Fruit fly (Drosophila melanogaster) whole organism: ENCODE data around the gene Prx1.

Source experiments
- CG8478 ChIP-seq: fragments of >200 bp; optimal IDR thresholded peaks from 2 replicates; lab custom pipeline; 2018; ENCODE audit warnings: inconsistent platforms
- Dll ChIP-seq: fragments of >200 bp; optimal IDR thresholded peaks from 2 replicates; lab custom pipeline; 2017
- EcR ChIP-seq, 2 experiments: fragments of >200 bp; optimal IDR thresholded peaks; 2 replicates each; lab custom pipeline; 2017; ENCODE audit warnings: missing biosample characterization in 2 of 2, missing genetic modification characterization in 2 of 2, missing genetic modification reagents in 2 of 2
- pan ChIP-seq: fragments of >200 bp; optimal IDR thresholded peaks from 2 replicates; lab custom pipeline; 2017
- psq ChIP-seq: fragments of >200 bp; optimal IDR thresholded peaks from 2 replicates; lab custom pipeline; 2017
- usp ChIP-seq: fragments of >200 bp; optimal IDR thresholded peaks from 2 replicates; lab custom pipeline; 2017; ENCODE audit warnings: missing biosample characterization, missing genetic modification characterization, mixed read lengths

Gene Prx1

dm6 chr3L:15174823-15175222 lies 32.8 kb upstream of the Prx1 start:
- TF ChIP-seq Dll (lab: Kevin White, UChicago) (no peak), CG8478 (lab: Kevin White, UChicago) (no peak), psq (lab: Kevin White, UChicago) (no peak), usp (GFP tag; lab: Kevin White, UChicago) (no peak), EcR (GFP tag; optimal IDR thresholded peaks at IDR 0.05; lab: Kevin White, UChicago) (no peak), pan (lab: Kevin White, UChicago) (no peak)

- TF ChIP-seq Dll (lab: Kevin White, UChicago), result no peak
- no peak for TF ChIP-seq usp (GFP tag; lab: Kevin White, UChicago)
- no peak for TF ChIP-seq pan (lab: Kevin White, UChicago)
- no peak for TF ChIP-seq EcR (GFP tag; optimal IDR thresholded peaks at IDR 0.05; lab: Kevin White, UChicago)
- no peak for TF ChIP-seq psq (lab: Kevin White, UChicago)
- no peak for TF ChIP-seq CG8478 (lab: Kevin White, UChicago)
These were observed 30.9 kb upstream of the Prx1 start for dm6 chr3L:15176641-15177215.

dm6 chr3L:15178618-15179017 lies 29.0 kb upstream of the Prx1 start:
- no peak for TF ChIP-seq usp (GFP tag; lab: Kevin White, UChicago)
- TF ChIP-seq psq (lab: Kevin White, UChicago), result no peak
- TF ChIP-seq CG8478 (lab: Kevin White, UChicago), result no peak
- TF ChIP-seq EcR (GFP tag; optimal IDR thresholded peaks at IDR 0.05; lab: Kevin White, UChicago), result no peak
- no peak for TF ChIP-seq Dll (lab: Kevin White, UChicago)
- no peak for TF ChIP-seq pan (lab: Kevin White, UChicago)

- no peak for TF ChIP-seq CG8478 (lab: Kevin White, UChicago)
These were observed 26.8 kb upstream of the Prx1 start for dm6 chr3L:15180816-15181215.

- no peak for TF ChIP-seq EcR (GFP tag; optimal IDR thresholded peaks at IDR 0.05; lab: Kevin White, UChicago)
- no peak for TF ChIP-seq Dll (lab: Kevin White, UChicago)
These were observed 19.9 kb upstream of the Prx1 start for dm6 chr3L:15187782-15188181.

dm6 chr3L:15188735-15189134 lies 18.9 kb upstream of the Prx1 start:
- TF ChIP-seq psq (lab: Kevin White, UChicago), result no peak
- TF ChIP-seq CG8478 (lab: Kevin White, UChicago), result no peak
- TF ChIP-seq pan (lab: Kevin White, UChicago), result no peak
- TF ChIP-seq Dll (lab: Kevin White, UChicago), result no peak
- TF ChIP-seq usp (GFP tag; lab: Kevin White, UChicago), result no peak
- no peak for TF ChIP-seq EcR (GFP tag; optimal IDR thresholded peaks at IDR 0.05; lab: Kevin White, UChicago)

- TF ChIP-seq pan (lab: Kevin White, UChicago) (peak; percentile 54), CG8478 (lab: Kevin White, UChicago) (no peak)
These were observed 17.9 kb upstream of the Prx1 start for dm6 chr3L:15189707-15190106.

dm6 chr3L:15192172-15192571 lies 15.5 kb upstream of the Prx1 start:
- TF ChIP-seq psq (lab: Kevin White, UChicago), result no peak
- TF ChIP-seq pan (lab: Kevin White, UChicago), result peak; percentile 69
- no peak for TF ChIP-seq EcR (GFP tag; optimal IDR thresholded peaks at IDR 0.05; lab: Kevin White, UChicago)

- TF ChIP-seq pan (lab: Kevin White, UChicago) (no peak), Dll (lab: Kevin White, UChicago) (no peak), usp (GFP tag; lab: Kevin White, UChicago) (no peak), psq (lab: Kevin White, UChicago) (no peak), EcR (GFP tag; optimal IDR thresholded peaks at IDR 0.05; lab: Kevin White, UChicago) (no peak), CG8478 (lab: Kevin White, UChicago) (no peak)
These were observed 12.1 kb upstream of the Prx1 start for dm6 chr3L:15195548-15195947.

- TF ChIP-seq usp (GFP tag; lab: Kevin White, UChicago) (no peak), Dll (lab: Kevin White, UChicago) (peak; percentile 62)
These were observed 11.5 kb upstream of the Prx1 start for dm6 chr3L:15196189-15196588.

- TF ChIP-seq pan (lab: Kevin White, UChicago) (no peak), psq (lab: Kevin White, UChicago) (no peak), EcR (GFP tag; optimal IDR thresholded peaks at IDR 0.05; lab: Kevin White, UChicago) (no peak), usp (GFP tag; lab: Kevin White, UChicago) (no peak), CG8478 (lab: Kevin White, UChicago) (no peak), Dll (lab: Kevin White, UChicago) (no peak)
These were observed 10.8 kb upstream of the Prx1 start for dm6 chr3L:15196711-15197320.

- TF ChIP-seq psq (lab: Kevin White, UChicago) (no peak), Dll (lab: Kevin White, UChicago) (no peak), usp (GFP tag; lab: Kevin White, UChicago) (no peak), CG8478 (lab: Kevin White, UChicago) (no peak), EcR (GFP tag; optimal IDR thresholded peaks at IDR 0.05; lab: Kevin White, UChicago) (no peak), pan (lab: Kevin White, UChicago) (no peak)
These were observed 9.7 kb upstream of the Prx1 start for dm6 chr3L:15197978-15198377.
